Worm (Caenorhabditis elegans) whole organism, late embryonic: ENCODE results near the gene R10E9.3.

ENCODE experiments used
- C08G9.2 ChIP-seq: sonication (generic microtip); optimal IDR thresholded peaks from 2 replicates; lab custom pipeline; 2016; ENCODE audit warnings: mild to moderate bottlenecking, missing genetic modification characterization, moderate library complexity, missing compliant biosample characterization
- C38D4.7 ChIP-seq: fragments of 200-800 bp; sonication (Bioruptor generic); optimal IDR thresholded peaks from 2 replicates; lab custom pipeline; 2018; ENCODE audit warnings: mild to moderate bottlenecking, missing genetic modification characterization, moderate library complexity, missing compliant biosample characterization
- F13H6.1 ChIP-seq: sonication (generic microtip); optimal IDR thresholded peaks from 2 replicates; lab custom pipeline; 2016; ENCODE audit warnings: missing genetic modification characterization, missing compliant biosample characterization
- K02D7.2 ChIP-seq: sonication (generic microtip); optimal IDR thresholded peaks from 2 replicates; lab custom pipeline; 2017; ENCODE audit warnings: mild to moderate bottlenecking, missing genetic modification characterization, missing compliant biosample characterization
- T23F11.4 ChIP-seq: fragments of 200-800 bp; sonication (Bioruptor generic); optimal IDR thresholded peaks from 2 replicates; lab custom pipeline; 2018; ENCODE audit warnings: mild to moderate bottlenecking, missing genetic modification characterization, missing compliant biosample characterization
- ama-1 ChIP-seq: fragments of 150-350 bp; optimal IDR thresholded peaks from 2 replicates; lab custom pipeline; 2014
- ceh-14 ChIP-seq: sonication (generic microtip); optimal IDR thresholded peaks from 2 replicates; lab custom pipeline; 2016; ENCODE audit warnings: missing genotype, missing genetic modification characterization, missing compliant biosample characterization
- ceh-24 ChIP-seq: sonication (generic microtip); optimal IDR thresholded peaks from 2 replicates; lab custom pipeline; 2016; ENCODE audit warnings: mild to moderate bottlenecking, missing genetic modification characterization, missing compliant biosample characterization
- ceh-30 ChIP-seq: fragments of 150-350 bp; optimal IDR thresholded peaks from 2 replicates; lab custom pipeline; 2014; ENCODE audit warnings: missing biosample characterization, missing genetic modification characterization
- ceh-31 ChIP-seq: sonication (generic microtip); optimal IDR thresholded peaks from 2 replicates; lab custom pipeline; 2016; ENCODE audit warnings: missing genetic modification characterization, missing compliant biosample characterization
- ceh-34 ChIP-seq: sonication (generic microtip); optimal IDR thresholded peaks from 2 replicates; lab custom pipeline; 2016; ENCODE audit warnings: mild to moderate bottlenecking, missing genetic modification characterization, missing compliant biosample characterization
- ceh-6 ChIP-seq: fragments of 200-800 bp; sonication (Bioruptor generic); optimal IDR thresholded peaks from 2 replicates; lab custom pipeline; 2018; ENCODE audit warnings: mild to moderate bottlenecking, missing genetic modification characterization, missing compliant biosample characterization
- ceh-9 ChIP-seq: sonication (generic microtip); optimal IDR thresholded peaks from 2 replicates; lab custom pipeline; 2016; ENCODE audit warnings: mild to moderate bottlenecking, missing genetic modification characterization, inconsistent platforms, missing compliant biosample characterization
- che-1 ChIP-seq: sonication (generic microtip); optimal IDR thresholded peaks from 2 replicates; lab custom pipeline; 2016; ENCODE audit warnings: mild to moderate bottlenecking, missing genetic modification characterization, missing compliant biosample characterization
- dmd-4 ChIP-seq: sonication (generic microtip); optimal IDR thresholded peaks from 2 replicates; lab custom pipeline; 2016; ENCODE audit warnings: borderline replicate concordance, missing genetic modification characterization, missing compliant biosample characterization
- elt-2 ChIP-seq: sonication (generic microtip); optimal IDR thresholded peaks from 2 replicates; lab custom pipeline; 2016; ENCODE audit warnings: missing genetic modification reagents, missing genetic modification characterization, missing compliant biosample characterization
- fax-1 ChIP-seq: sonication (generic microtip); optimal IDR thresholded peaks from 2 replicates; lab custom pipeline; 2016; ENCODE audit warnings: missing genotype, missing genetic modification characterization, missing compliant biosample characterization
- gmeb-2 ChIP-seq: sonication (generic microtip); optimal IDR thresholded peaks from 2 replicates; lab custom pipeline; 2016; ENCODE audit warnings: missing genetic modification characterization, inconsistent platforms, missing compliant biosample characterization
- hlh-6 ChIP-seq: sonication (generic microtip); optimal IDR thresholded peaks from 2 replicates; lab custom pipeline; 2016; ENCODE audit warnings: missing genotype, missing genetic modification characterization, missing compliant biosample characterization
- madf-2 ChIP-seq: sonication (generic microtip); optimal IDR thresholded peaks from 2 replicates; lab custom pipeline; 2017; ENCODE audit warnings: missing genetic modification characterization, missing compliant biosample characterization
- nfya-1 ChIP-seq: sonication (generic microtip); optimal IDR thresholded peaks from 2 replicates; lab custom pipeline; 2017; ENCODE audit warnings: missing genetic modification characterization, mild to moderate bottlenecking, missing compliant biosample characterization, antibody characterized with exemption, moderate library complexity
- pha-4 ChIP-seq: fragments of 150-350 bp; optimal IDR thresholded peaks from 2 replicates; lab custom pipeline; 2018; ENCODE audit warnings: missing biosample characterization, missing genetic modification reagents, missing genetic modification characterization
- ref-2 ChIP-seq: sonication (generic microtip); optimal IDR thresholded peaks from 2 replicates; lab custom pipeline; 2016; ENCODE audit warnings: missing genetic modification characterization, missing compliant biosample characterization
- rnt-1 ChIP-seq: sonication (generic microtip); optimal IDR thresholded peaks from 2 replicates; lab custom pipeline; 2016; ENCODE audit warnings: missing genetic modification characterization, missing compliant biosample characterization
- sdc-2 ChIP-seq: sonication (generic microtip); optimal IDR thresholded peaks from 2 replicates; lab custom pipeline; 2016; ENCODE audit warnings: missing genotype, missing genetic modification characterization, missing compliant biosample characterization
- syd-9 ChIP-seq: sonication (generic microtip); optimal IDR thresholded peaks from 2 replicates; lab custom pipeline; 2016; ENCODE audit warnings: mild to moderate bottlenecking, missing genetic modification characterization, moderate library complexity, missing compliant biosample characterization
- tbx-2 ChIP-seq: sonication (generic microtip); optimal IDR thresholded peaks from 2 replicates; lab custom pipeline; 2016; ENCODE audit warnings: missing genetic modification characterization, missing compliant biosample characterization
- ttx-3 ChIP-seq: sonication (generic microtip); optimal IDR thresholded peaks from 2 replicates; lab custom pipeline; 2016; ENCODE audit warnings: missing genetic modification reagents, missing genetic modification characterization, missing compliant biosample characterization
- unc-3 ChIP-seq, 2 experiments: fragments of 200-800 bp in 1 of 2; sonication (Bioruptor generic) in 1 of 2; sonication (generic microtip) in 1 of 2; conservative IDR thresholded peaks in 1 of 2; optimal IDR thresholded peaks in 1 of 2; 2 replicates each; pipeline versions ENCODE4 v1.3.6 to Lab custom; 2016 to 2022; ENCODE audit warnings: missing compliant biosample characterization in 2 of 2, missing genetic modification characterization in 2 of 2, missing genetic modification reagents in 1 of 2
- unc-42 ChIP-seq: sonication (generic microtip); optimal IDR thresholded peaks from 2 replicates; lab custom pipeline; 2016; ENCODE audit warnings: missing genotype, missing genetic modification characterization, missing compliant biosample characterization
- unc-55 ChIP-seq: sonication (generic microtip); optimal IDR thresholded peaks from 2 replicates; lab custom pipeline; 2017; ENCODE audit warnings: missing biosample characterization, missing genetic modification reagents, missing genetic modification characterization
- ztf-16 ChIP-seq: sonication (generic microtip); optimal IDR thresholded peaks from 2 replicates; lab custom pipeline; 2017; ENCODE audit warnings: missing genetic modification characterization, missing compliant biosample characterization

R10E9.3 gene

ce11 chrIII:4004064-4004580, 44.1 kb downstream of the R10E9.3 start, which contains the start of gene tif-1A (continued):
- no peak for TF ChIP-seq unc-55 (GFP tag; lab: Kevin White, UChicago)
- peak; percentile 11 for TF ChIP-seq C38D4.7 (GFP tag; lab: Kevin White, UChicago)
- no peak for TF ChIP-seq rnt-1

DNA sequence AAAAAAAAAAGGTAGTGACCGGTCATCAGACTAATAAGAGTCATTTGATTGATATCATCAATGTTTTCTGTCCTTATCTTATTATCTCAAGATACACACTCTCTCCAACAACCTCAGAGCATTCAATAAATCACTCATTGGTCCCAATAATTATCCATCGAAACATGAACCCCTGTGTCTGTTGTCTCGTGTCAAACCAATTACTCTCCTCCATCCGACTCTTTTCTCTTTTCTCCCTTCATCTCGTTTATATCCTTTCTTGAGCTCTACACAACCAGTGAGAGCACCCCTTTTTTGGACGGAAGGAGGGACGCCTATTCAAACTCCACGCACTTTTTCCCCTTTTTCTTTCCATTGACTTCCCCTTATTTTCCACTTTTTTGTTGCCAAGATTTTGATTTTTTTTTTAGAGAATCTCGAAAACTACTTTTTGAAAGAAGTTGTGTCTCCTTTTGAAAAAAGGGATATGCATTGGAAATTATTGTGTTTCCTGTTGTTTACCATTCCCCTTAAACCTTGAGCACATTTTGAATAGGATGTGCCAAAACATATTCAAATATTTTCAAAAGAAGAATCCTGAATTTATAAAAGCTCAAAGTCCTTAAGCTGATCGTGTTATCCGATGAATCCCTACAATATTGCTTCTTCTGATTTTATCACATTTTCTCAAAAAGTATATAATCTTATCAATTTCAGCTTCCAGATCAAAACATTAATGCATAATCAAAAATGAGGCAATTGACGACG, 45.6 kb downstream of the R10E9.3 start, which contains the start of gene pxd-1:
TSS of gene pxd-1 (plus strand) at position 697 of the 747 bp plus-strand sequence.
- no peak for TF ChIP-seq ceh-30 (tag; lab: Kevin White, UChicago)
- peak; percentile 84 for TF ChIP-seq unc-42 (tag; lab: Kevin White, UChicago)
- TF ChIP-seq nfya-1 (tag; lab: Kevin White, UChicago): peak; percentile 34
- peak; percentile 48 for TF ChIP-seq unc-55 (GFP tag; lab: Kevin White, UChicago)

- TF ChIP-seq che-1 (tag; lab: Kevin White, UChicago) (no peak), ttx-3 (tag; lab: Kevin White, UChicago) (no peak), ceh-24 (tag; lab: Kevin White, UChicago) (no peak), fax-1 (tag; lab: Kevin White, UChicago) (no peak), K02D7.2 (tag; lab: Kevin White, UChicago) (no peak), gmeb-2 (tag; lab: Kevin White, UChicago) (no peak), unc-3 (GFP tag; conservative IDR thresholded peaks at IDR 0.05; lab: Robert Waterston, UW) (no peak), unc-3 (tag; optimal IDR thresholded peaks at IDR 0.05; lab: Kevin White, UChicago) (no peak), ztf-16 (tag; lab: Kevin White, UChicago) (no peak)
- TF ChIP-seq, all 69 proteins: peak for 0
Observed at ce11 chrIII:4007017-4007416, 47.0 kb downstream of the R10E9.3 start.

ce11 chrIII:4009181-4009580, 49.2 kb downstream of the R10E9.3 start:
- TF ChIP-seq T23F11.4 (GFP tag; lab: Kevin White, UChicago) (no peak), nfya-1 (tag; lab: Kevin White, UChicago) (peak; percentile 86)

DNA sequence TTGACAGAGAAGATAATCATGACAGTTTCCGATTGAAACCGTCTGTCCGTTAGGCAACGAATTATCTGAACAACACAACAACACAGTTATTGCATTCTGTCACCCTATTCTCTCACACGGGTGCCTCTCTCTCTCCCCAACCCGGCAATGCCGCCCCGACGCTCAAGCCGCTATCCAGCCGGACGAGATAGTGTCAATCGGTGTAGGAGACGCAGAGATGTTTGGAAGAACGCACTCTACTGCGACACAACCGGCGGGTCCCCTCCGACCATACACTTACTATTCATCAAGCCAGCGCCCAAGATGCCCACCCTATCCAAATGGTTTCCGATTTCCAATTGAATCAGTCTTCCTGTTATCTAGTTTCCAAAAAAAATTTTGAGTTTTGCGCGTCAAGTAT, 50.1 kb downstream of the R10E9.3 start:
- TF ChIP-seq ceh-31 (tag; lab: Kevin White, UChicago): peak; percentile 25
- peak; percentile 55 for TF ChIP-seq ceh-34 (tag; lab: Kevin White, UChicago)
- TF ChIP-seq tbx-2: peak; percentile 69
- TF ChIP-seq elt-2: no peak
- peak; percentile 6 for TF ChIP-seq C08G9.2 (tag; lab: Kevin White, UChicago)
- TF ChIP-seq nfya-1 (tag; lab: Kevin White, UChicago): peak; percentile 50
- TF ChIP-seq unc-55 (GFP tag; lab: Kevin White, UChicago): no peak
- no peak for TF ChIP-seq ceh-14 (tag; lab: Kevin White, UChicago)
- no peak for TF ChIP-seq madf-2
- no peak for TF ChIP-seq F13H6.1 (tag; lab: Kevin White, UChicago)
- peak; percentile 18 for TF ChIP-seq ceh-6 (GFP tag; lab: Kevin White, UChicago)
- peak; percentile 11 for TF ChIP-seq unc-42 (tag; lab: Kevin White, UChicago)
- no peak for TF ChIP-seq dmd-4 (tag; lab: Kevin White, UChicago)
- TF ChIP-seq ref-2 (tag; lab: Kevin White, UChicago): peak; percentile 67
- no peak for TF ChIP-seq ceh-9 (tag; lab: Kevin White, UChicago)
- peak; percentile 4 for TF ChIP-seq syd-9
- peak; percentile 68 for TF ChIP-seq hlh-6

ce11 chrIII:4010987-4011386, 51.0 kb downstream of the R10E9.3 start:
- TF ChIP-seq ama-1 (lab: Kevin White, UChicago) (no peak), nfya-1 (tag; lab: Kevin White, UChicago) (no peak), sdc-2 (no peak), pha-4 (tag; lab: Kevin White, UChicago) (no peak)
